Fruit fly (Drosophila melanogaster) whole organism, embryonic: ENCODE results near the gene Rchy1.
A peak's percentile ranks its signal among the peaks of the same experiment; 100 is the strongest.

Experiments used
- B-H1 ChIP-seq: fragments of 200-800 bp; sonication (Bioruptor generic); IDR thresholded peaks from 3 replicates; pipeline ENCODE4 v1.3.6; 2022; ENCODE audit warnings: missing biosample characterization, missing genetic modification characterization
- Blimp-1 ChIP-seq: fragments of 200-800 bp; sonication (Bioruptor generic); optimal IDR thresholded peaks from 3 replicates; lab custom pipeline; 2018; ENCODE audit warnings: missing biosample characterization, missing genetic modification characterization, mild to moderate bottlenecking, moderate library complexity, missing genetic modification reagents
- CG10147 ChIP-seq: fragments of 200-800 bp; sonication (Bioruptor generic); optimal IDR thresholded peaks from 2 replicates; lab custom pipeline; 2019; ENCODE audit warnings: missing biosample characterization, mild to moderate bottlenecking, missing genetic modification characterization, moderate library complexity
- CG11247 ChIP-seq: fragments of 200-800 bp; sonication (Bioruptor generic); IDR thresholded peaks from 2 replicates; pipeline ENCODE4 v1.3.6; 2022; ENCODE audit warnings: missing biosample characterization, missing genetic modification characterization
- CG12769 ChIP-seq: fragments of 200-800 bp; sonication (Bioruptor generic); optimal IDR thresholded peaks from 2 replicates; lab custom pipeline; 2019; ENCODE audit warnings: missing biosample characterization, mild to moderate bottlenecking, missing genetic modification characterization, moderate library complexity
- CG13287 ChIP-seq: fragments of 200-800 bp; sonication (Bioruptor generic); IDR thresholded peaks from 2 replicates; pipeline ENCODE4 v1.3.6; 2022; ENCODE audit warnings: missing biosample characterization, missing genetic modification characterization; ENCODE audit not compliant: partially characterized antibody
- CG14014 ChIP-seq: fragments of 200-800 bp; sonication (Bioruptor generic); IDR thresholded peaks from 2 replicates; pipeline ENCODE4 v1.3.6; 2022; ENCODE audit warnings: missing biosample characterization, missing genetic modification characterization
- CG16779 ChIP-seq: fragments of 200-800 bp; sonication (Bioruptor generic); IDR thresholded peaks from 2 replicates; pipeline ENCODE4 v1.3.6; 2022; ENCODE audit warnings: missing biosample characterization, missing genetic modification characterization
- CG17328 ChIP-seq: fragments of 200-800 bp; sonication (Bioruptor generic); IDR thresholded peaks from 2 replicates; pipeline ENCODE4 v1.3.6; 2022; ENCODE audit warnings: missing biosample characterization, missing genetic modification characterization
- CG17359 ChIP-seq: fragments of 200-800 bp; sonication (Bioruptor generic); optimal IDR thresholded peaks from 3 replicates; lab custom pipeline; 2018; ENCODE audit warnings: missing biosample characterization, mild to moderate bottlenecking, missing genetic modification characterization, moderate library complexity
- CG17912 ChIP-seq: fragments of 200-800 bp; sonication (Bioruptor generic); optimal IDR thresholded peaks from 2 replicates; lab custom pipeline; 2018; ENCODE audit warnings: missing biosample characterization, mild to moderate bottlenecking, missing genetic modification characterization
- CG31365 ChIP-seq: fragments of 200-800 bp; sonication (Bioruptor generic); optimal IDR thresholded peaks from 2 replicates; lab custom pipeline; 2018; ENCODE audit warnings: missing biosample characterization, mild to moderate bottlenecking, missing genetic modification characterization
- CG32767 ChIP-seq: fragments of 200-800 bp; sonication (Bioruptor generic); IDR thresholded peaks from 2 replicates; pipeline ENCODE4 v1.3.6; 2022; ENCODE audit warnings: missing biosample characterization, missing genetic modification characterization
- CG34376 ChIP-seq: fragments of 200-800 bp; sonication (Bioruptor generic); optimal IDR thresholded peaks from 2 replicates; lab custom pipeline; 2018; ENCODE audit warnings: missing biosample characterization, mild to moderate bottlenecking, missing genetic modification characterization
- CG34422 ChIP-seq: fragments of 200-800 bp; sonication (Bioruptor generic); IDR thresholded peaks from 3 replicates; pipeline ENCODE4 v1.3.6; 2022; ENCODE audit warnings: missing biosample characterization, missing genetic modification characterization
- CG4360 ChIP-seq: fragments of 200-800 bp; sonication (Bioruptor generic); IDR thresholded peaks from 2 replicates; pipeline ENCODE4 v1.3.6; 2022; ENCODE audit warnings: missing biosample characterization, missing genetic modification characterization
- CG4707 ChIP-seq: fragments of 200-800 bp; sonication (Bioruptor generic); optimal IDR thresholded peaks from 2 replicates; lab custom pipeline; 2018; ENCODE audit warnings: missing biosample characterization, mild to moderate bottlenecking, missing genetic modification characterization, moderate library complexity
- CG4820 ChIP-seq: fragments of 200-800 bp; sonication (Bioruptor generic); optimal IDR thresholded peaks from 3 replicates; lab custom pipeline; 2016; ENCODE audit warnings: missing biosample characterization, missing genetic modification characterization
- CG6854 ChIP-seq: fragments of 200-800 bp; sonication (Bioruptor generic); optimal IDR thresholded peaks from 3 replicates; lab custom pipeline; 2017; ENCODE audit warnings: missing biosample characterization, mild to moderate bottlenecking, missing genetic modification characterization
- CG7987 ChIP-seq: fragments of 200-800 bp; sonication (Bioruptor generic); optimal IDR thresholded peaks from 2 replicates; lab custom pipeline; 2018; ENCODE audit warnings: missing biosample characterization, mild to moderate bottlenecking, missing genetic modification characterization, moderate library complexity
- Dip2 ChIP-seq: fragments of 200-800 bp; sonication (Bioruptor generic); IDR thresholded peaks from 2 replicates; pipeline ENCODE4 v1.3.6; 2022; ENCODE audit warnings: missing biosample characterization, missing genetic modification characterization
- Doc2 ChIP-seq: fragments of 200-800 bp; sonication (Bioruptor generic); IDR thresholded peaks from 2 replicates; pipeline ENCODE4 v1.3.6; 2022; ENCODE audit warnings: missing biosample characterization, missing genetic modification characterization
- Ets65A ChIP-seq: fragments of 200-800 bp; sonication (Bioruptor generic); peaks from one replicate; lab custom pipeline; 2016; ENCODE audit warnings: missing biosample characterization, missing genetic modification characterization
- Fer1 ChIP-seq: fragments of 200-800 bp; sonication (Bioruptor generic); optimal IDR thresholded peaks from 2 replicates; lab custom pipeline; 2017; ENCODE audit warnings: missing biosample characterization, mild to moderate bottlenecking, missing genetic modification characterization
- Hand ChIP-seq: fragments of 200-800 bp; sonication (Bioruptor generic); optimal IDR thresholded peaks from 2 replicates; lab custom pipeline; 2017; ENCODE audit warnings: mild to moderate bottlenecking, missing biosample characterization, missing genetic modification reagents, missing genetic modification characterization
- Hr39 ChIP-seq: fragments of >200 bp; optimal IDR thresholded peaks from 2 replicates; lab custom pipeline; 2017
- Jarid2 ChIP-seq: fragments of 200-800 bp; sonication (Bioruptor generic); optimal IDR thresholded peaks from 3 replicates; lab custom pipeline; 2017; ENCODE audit warnings: mild to moderate bottlenecking, missing biosample characterization, missing genetic modification reagents, missing genetic modification characterization
- Med ChIP-seq: fragments of 200-800 bp; sonication (Bioruptor generic); peaks from one replicate; lab custom pipeline; 2016; ENCODE audit warnings: missing biosample characterization, missing genetic modification characterization, mild to moderate bottlenecking, inconsistent platforms, moderate library complexity
- PHDP ChIP-seq: fragments of 200-800 bp; sonication (Bioruptor generic); optimal IDR thresholded peaks from 3 replicates; lab custom pipeline; 2018; ENCODE audit warnings: missing biosample characterization, mild to moderate bottlenecking, missing genetic modification characterization, moderate library complexity
- Pdp1 ChIP-seq, 2 experiments: fragments of 200-800 bp; sonication (Bioruptor generic); optimal IDR thresholded peaks; 3 replicates each; lab custom pipeline; 2016; ENCODE audit warnings: missing biosample characterization in 2 of 2, missing genetic modification characterization in 2 of 2, mild to moderate bottlenecking in 1 of 2, moderate library complexity in 1 of 2
- Spps ChIP-seq: fragments of 200-800 bp; sonication (Bioruptor generic); optimal IDR thresholded peaks from 2 replicates; lab custom pipeline; 2018; ENCODE audit warnings: missing biosample characterization, mild to moderate bottlenecking, missing genetic modification characterization
- Trl ChIP-seq, 3 experiments: fragments of >200 bp in 2 of 3; fragments of 200-800 bp in 1 of 3; sonication (Bioruptor generic) in 1 of 3; optimal IDR thresholded peaks; 2 replicates in 1 of 3; 3 replicates in 2 of 3; lab custom pipeline; 2016 to 2017; ENCODE audit warnings: missing biosample characterization in 1 of 3, missing genetic modification characterization in 1 of 3
- Vsx1 ChIP-seq: fragments of 200-800 bp; sonication (Bioruptor generic); optimal IDR thresholded peaks from 2 replicates; lab custom pipeline; 2017; ENCODE audit warnings: missing biosample characterization, mild to moderate bottlenecking, missing genetic modification characterization, missing genetic modification reagents
- Xrp1 ChIP-seq: fragments of 200-800 bp; sonication (Bioruptor generic); IDR thresholded peaks from 2 replicates; pipeline ENCODE4 v1.3.6; 2022; ENCODE audit warnings: missing biosample characterization, missing genetic modification characterization
- amos ChIP-seq: fragments of 200-800 bp; sonication (Bioruptor generic); IDR thresholded peaks from 2 replicates; pipeline ENCODE4 v1.3.6; 2022; ENCODE audit warnings: missing biosample characterization, missing genetic modification characterization; ENCODE audit not compliant: partially characterized antibody
- bbx ChIP-seq: fragments of 200-800 bp; sonication (Bioruptor generic); IDR thresholded peaks from 2 replicates; pipeline ENCODE4 v1.3.6; 2022; ENCODE audit warnings: missing biosample characterization, missing genetic modification characterization; ENCODE audit not compliant: partially characterized antibody
- bowl ChIP-seq: fragments of 200-800 bp; sonication (Bioruptor generic); IDR thresholded peaks from 2 replicates; pipeline ENCODE4 v1.3.6; 2022; ENCODE audit warnings: missing biosample characterization, missing genetic modification characterization
- chn ChIP-seq: fragments of 200-800 bp; sonication (Bioruptor generic); optimal IDR thresholded peaks from 2 replicates; lab custom pipeline; 2016; ENCODE audit warnings: missing biosample characterization, missing genetic modification characterization
- ci ChIP-seq: fragments of 200-800 bp; sonication (Bioruptor generic); IDR thresholded peaks from 3 replicates; pipeline ENCODE4 v1.3.6; 2022; ENCODE audit warnings: missing biosample characterization, missing genetic modification characterization
- disco-r ChIP-seq: fragments of 200-800 bp; sonication (Bioruptor generic); optimal IDR thresholded peaks from 2 replicates; lab custom pipeline; 2016; ENCODE audit warnings: missing biosample characterization, missing genetic modification characterization
- en ChIP-seq: fragments of 200-800 bp; sonication (Bioruptor generic); optimal IDR thresholded peaks from 2 replicates; lab custom pipeline; 2016; ENCODE audit warnings: missing biosample characterization, missing genetic modification characterization
- gro ChIP-seq: fragments of 200-800 bp; sonication (Bioruptor generic); optimal IDR thresholded peaks from 2 replicates; lab custom pipeline; 2016; ENCODE audit warnings: missing biosample characterization, missing genetic modification characterization
- hbn ChIP-seq: fragments of 200-800 bp; sonication (Bioruptor generic); IDR thresholded peaks from 2 replicates; pipeline ENCODE4 v1.3.6; 2022; ENCODE audit warnings: missing biosample characterization, missing genetic modification characterization; ENCODE audit not compliant: partially characterized antibody
- hkb ChIP-seq, 2 experiments: fragments of 200-800 bp in 1 of 2; fragments of >200 bp in 1 of 2; sonication (Bioruptor generic) in 1 of 2; IDR thresholded peaks in 1 of 2; optimal IDR thresholded peaks in 1 of 2; 2 replicates each; pipeline versions ENCODE4 v1.3.6 to Lab custom; 2017 to 2022; ENCODE audit warnings: missing biosample characterization in 1 of 2, missing genetic modification characterization in 1 of 2
- psq ChIP-seq: fragments of 200-800 bp; sonication (Bioruptor generic); optimal IDR thresholded peaks from 2 replicates; lab custom pipeline; 2017; ENCODE audit warnings: missing biosample characterization, missing genetic modification characterization
- sens ChIP-seq: fragments of 200-800 bp; sonication (Bioruptor generic); peaks from one replicate; lab custom pipeline; 2016; ENCODE audit warnings: missing biosample characterization, missing genetic modification characterization
- so ChIP-seq: fragments of 200-800 bp; sonication (Bioruptor generic); IDR thresholded peaks from 3 replicates; pipeline ENCODE4 v1.3.6; 2022; ENCODE audit warnings: missing biosample characterization, missing genetic modification characterization
- stc ChIP-seq: fragments of 200-800 bp; sonication (Bioruptor generic); IDR thresholded peaks from 2 replicates; pipeline ENCODE4 v1.3.6; 2022; ENCODE audit warnings: missing biosample characterization, missing genetic modification characterization
- tin ChIP-seq: fragments of 200-800 bp; sonication (Bioruptor generic); optimal IDR thresholded peaks from 3 replicates; lab custom pipeline; 2016; ENCODE audit warnings: missing biosample characterization, missing genetic modification characterization

Rchy1 gene

dm6 chr2L:6465497-6465896, at the start of gene Rchy1:
Gene Rchy1 (minus strand): TSS chr2L:6465669.
- TF ChIP-seq Pdp1 (GFP tag; optimal IDR thresholded peaks at IDR 0.05; lab: Kevin White, UChicago) (peak in 1 of 2 experiments; percentile 8), amos (GFP tag; lab: Robert Waterston, UW) (peak; percentile 17; the same call in 1 of the 2 replicates), chn (no peak), Hand (GFP tag; lab: Kevin White, UChicago) (peak; percentile 40), CG4360 (GFP tag; lab: Robert Waterston, UW) (no peak), CG4707 (no peak), CG11247 (GFP tag; lab: Robert Waterston, UW) (peak; percentile 8; the same call in 1 of the 2 replicates), Hr39 (lab: Kevin White, UChicago) (no peak), sens (GFP tag; lab: Kevin White, UChicago) (no peak), CG7987 (peak; percentile 56), gro (GFP tag; lab: Kevin White, UChicago) (peak; percentile 54), CG34422 (GFP tag; lab: Robert Waterston, UW) (peak; percentile 21; the same call in 1 of the 3 replicates), CG31365 (peak; percentile 43), Dip2 (GFP tag; lab: Robert Waterston, UW) (no peak), CG17359 (tag; lab: Kevin White, UChicago) (peak; percentile 4), Vsx1 (peak; percentile 5), PHDP (peak; percentile 18), en (GFP tag; lab: Kevin White, UChicago) (no peak), CG34376 (GFP tag; lab: Kevin White, UChicago) (peak; percentile 82), Med (GFP tag; lab: Kevin White, UChicago) (peak; percentile 87), Ets65A (GFP tag; lab: Kevin White, UChicago) (no peak), so (GFP tag; lab: Robert Waterston, UW) (peak; percentile 62; the same call in 1 of the 3 replicates), Trl (optimal IDR thresholded peaks at IDR 0.05; lab: Kevin White, UChicago) (no peak), Trl (GFP tag; optimal IDR thresholded peaks at IDR 0.05; lab: Kevin White, UChicago) (peak; percentile 20), CG14014 (GFP tag; lab: Robert Waterston, UW) (peak; percentile 12; the same call in 1 of the 2 replicates), Xrp1 (peak; percentile 17; the same call in 1 of the 2 replicates), psq (GFP tag; lab: Kevin White, UChicago) (no peak), tin (GFP tag; lab: Kevin White, UChicago) (no peak), CG6854 (GFP tag; lab: Kevin White, UChicago) (peak; percentile 17), bbx (GFP tag; lab: Robert Waterston, UW) (peak; percentile 36; the same call in 1 of the 2 replicates), disco-r (GFP tag; lab: Kevin White, UChicago) (no peak), stc (GFP tag; lab: Robert Waterston, UW) (peak; percentile 61; the same call in 1 of the 2 replicates), B-H1 (GFP tag; lab: Robert Waterston, UW) (no peak; the same call in 2 of the 3 replicates), Doc2 (GFP tag; lab: Robert Waterston, UW) (no peak), CG17912 (GFP tag; lab: Kevin White, UChicago) (peak; percentile 10), CG17328 (GFP tag; lab: Robert Waterston, UW) (0 out of 2 replicates have a peak, but pooled peaks have one; percentile 13), hbn (no peak), CG32767 (GFP tag; lab: Robert Waterston, UW) (peak; percentile 13; the same call in 1 of the 2 replicates), CG12769 (tag; lab: Kevin White, UChicago) (peak; percentile 35), Jarid2 (GFP tag; lab: Kevin White, UChicago) (peak; percentile 82), hkb (optimal IDR thresholded peaks at IDR 0.05; lab: Kevin White, UChicago) (no peak), hkb (GFP tag; IDR thresholded peaks at IDR 0.05; lab: Robert Waterston, UW) (peak; percentile 51; the same call in 1 of the 2 replicates), ci (GFP tag; lab: Robert Waterston, UW) (peak; percentile 68; the same call in 2 of the 3 replicates), CG16779 (GFP tag; lab: Robert Waterston, UW) (0 out of 2 replicates have a peak, but pooled peaks have one; percentile 18), Fer1 (peak; percentile 65), Blimp-1 (GFP tag; lab: Kevin White, UChicago) (peak; percentile 3), bowl (0 out of 2 replicates have a peak, but pooled peaks have one; percentile 12), CG4820 (GFP tag; lab: Kevin White, UChicago) (no peak), CG10147 (GFP tag; lab: Kevin White, UChicago) (peak; percentile 32), CG13287 (GFP tag; lab: Robert Waterston, UW) (peak; percentile 36; the same call in 1 of the 2 replicates), Spps (no peak)
